Worm (Caenorhabditis elegans) whole organism, L4 larva: ENCODE data around the gene unc-44.

Source experiments
- daf-8 ChIP-seq: fragments of 200-800 bp; sonication (Bioruptor generic); IDR thresholded peaks from 2 replicates; pipeline ENCODE4 v1.3.6; 2022; ENCODE audit warnings: missing genetic modification characterization, missing compliant biosample characterization
- dve-1 ChIP-seq: sonication (generic microtip); optimal IDR thresholded peaks from 2 replicates; lab custom pipeline; 2017; ENCODE audit warnings: antibody characterized with exemption, mild to moderate bottlenecking, missing genetic modification characterization, missing compliant biosample characterization; ENCODE audit not compliant: insufficient read depth
- lir-3 ChIP-seq: sonication (generic microtip); optimal IDR thresholded peaks from 2 replicates; lab custom pipeline; 2016; ENCODE audit warnings: mild to moderate bottlenecking, missing genetic modification characterization, missing compliant biosample characterization
- mdt-29 ChIP-seq: fragments of 200-800 bp; sonication (Bioruptor generic); IDR thresholded peaks from 2 replicates; pipeline ENCODE4 v1.3.6; 2022; ENCODE audit warnings: missing genetic modification reagents, missing genetic modification characterization, missing compliant biosample characterization
- unc-62 ChIP-seq, 3 experiments: fragments of 150-350 bp in 1 of 3; sonication (generic microtip); optimal IDR thresholded peaks in 2 of 3; peaks in 1 of 3; 1 replicate in 1 of 3; 2 replicates in 2 of 3; lab custom pipeline; 2014 to 2017; ENCODE audit warnings: missing biosample characterization in 3 of 3, missing genetic modification characterization in 3 of 3, missing genetic modification reagents in 3 of 3, missing genotype in 1 of 3

DNA sequence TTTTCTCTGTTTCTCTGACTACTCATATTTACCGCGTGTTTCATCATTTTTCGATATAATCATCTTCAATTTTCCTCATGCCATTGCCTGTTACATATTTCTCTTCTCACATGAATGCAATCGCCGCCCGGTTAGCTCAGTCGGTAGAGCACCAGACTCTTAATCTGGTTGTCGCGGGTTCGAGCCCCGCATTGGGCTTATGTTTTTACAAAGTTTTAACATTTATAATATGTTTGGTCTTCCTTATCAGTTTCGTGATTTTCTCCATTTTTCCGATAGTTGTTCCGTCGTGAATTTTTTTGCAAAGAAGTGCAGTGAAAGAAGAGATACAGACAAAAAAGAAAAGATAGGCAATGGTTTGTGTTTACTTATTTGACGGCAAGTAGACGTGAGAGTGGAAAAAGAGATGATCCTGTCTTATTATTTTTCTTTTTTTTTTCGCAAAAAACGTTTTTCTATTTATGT is 8.3 kb upstream of the unc-44 start:
- TF ChIP-seq lir-3 (tag; lab: Kevin White, UChicago) (peak; percentile 70), mdt-29 (GFP tag; lab: Robert Waterston, UW) (peak; percentile 88), dve-1 (peak; percentile 98), unc-62 (GFP tag; optimal IDR thresholded peaks at IDR 0.05 in 1 of 2; lab: Kevin White, UChicago) (no peak), unc-62 (tag; optimal IDR thresholded peaks at IDR 0.05; lab: Kevin White, UChicago) (no peak), daf-8 (GFP tag; lab: Robert Waterston, UW) (no peak)
